Worm (Caenorhabditis elegans) whole organism, L1 larva: Measurements from ENCODE around the gene mai-2.

ENCODE experiments used
- efl-1 ChIP-seq, 4 experiments: fragments of 150-350 bp; optimal IDR thresholded peaks in 3 of 4; peaks in 1 of 4; 1 replicate in 1 of 4; 2 replicates in 3 of 4; lab custom pipeline; 2014; ENCODE audit warnings: missing biosample characterization in 2 of 4, missing genetic modification characterization in 2 of 4, missing genetic modification reagents in 2 of 4
- fkh-10 ChIP-seq: sonication (generic microtip); optimal IDR thresholded peaks from 2 replicates; lab custom pipeline; 2017; ENCODE audit warnings: missing biosample characterization, missing genetic modification reagents, missing genetic modification characterization
- irx-1 ChIP-seq: sonication (generic microtip); optimal IDR thresholded peaks from 2 replicates; lab custom pipeline; 2016; ENCODE audit warnings: missing genetic modification characterization, missing compliant biosample characterization
- lin-13 ChIP-seq: fragments of 150-350 bp; optimal IDR thresholded peaks from 2 replicates; lab custom pipeline; 2014; ENCODE audit warnings: missing biosample characterization, missing genetic modification reagents, missing genetic modification characterization
- mdl-1 ChIP-seq, 2 experiments: fragments of 150-350 bp; optimal IDR thresholded peaks; 2 replicates each; lab custom pipeline; 2014 to 2017; ENCODE audit warnings: missing biosample characterization in 2 of 2, missing genetic modification characterization in 2 of 2, inconsistent platforms in 1 of 2
- nhr-77 ChIP-seq: fragments of 150-350 bp; optimal IDR thresholded peaks from 2 replicates; lab custom pipeline; 2014; ENCODE audit warnings: missing biosample characterization, missing genetic modification characterization
- rnt-1 ChIP-seq: sonication (generic microtip); optimal IDR thresholded peaks from 2 replicates; lab custom pipeline; 2016; ENCODE audit warnings: mild to moderate bottlenecking, missing genetic modification characterization, moderate library complexity, missing compliant biosample characterization
- snu-23 ChIP-seq: sonication (generic microtip); optimal IDR thresholded peaks from 2 replicates; lab custom pipeline; 2016; ENCODE audit warnings: missing genetic modification characterization, missing compliant biosample characterization
- tbx-2 ChIP-seq: sonication (generic microtip); optimal IDR thresholded peaks from 2 replicates; lab custom pipeline; 2016; ENCODE audit warnings: missing genetic modification characterization, missing compliant biosample characterization
- unc-62 ChIP-seq: fragments of 150-350 bp; optimal IDR thresholded peaks from 2 replicates; lab custom pipeline; 2014; ENCODE audit warnings: missing biosample characterization, missing genetic modification reagents, missing genetic modification characterization
- unc-98 ChIP-seq: fragments of 200-800 bp; sonication (Bioruptor generic); IDR thresholded peaks from 2 replicates; pipeline ENCODE4 v1.3.6; 2022; ENCODE audit warnings: missing genetic modification characterization, missing compliant biosample characterization

ce11 chrIV:3354757-3355156 is 31.0 kb upstream of the mai-2 start, which contains the start of gene F42A6.1:
- TF ChIP-seq tbx-2 (tag; lab: Kevin White, UChicago) (no peak), lin-13 (GFP tag; lab: Kevin White, UChicago) (no peak), rnt-1 (tag; lab: Kevin White, UChicago) (no peak), mdl-1 (tag; optimal IDR thresholded peaks at IDR 0.05; lab: Kevin White, UChicago) (no peak), snu-23 (no peak), efl-1 (optimal IDR thresholded peaks at IDR 0.05; lab: Kevin White, UChicago) (no peak), efl-1 (GFP tag; optimal IDR thresholded peaks at IDR 0.05 in 1 of 2; lab: Kevin White, UChicago) (peak in 1 of 2 experiments; percentile 71), nhr-77 (tag; lab: Kevin White, UChicago) (no peak), unc-62 (GFP tag; lab: Kevin White, UChicago) (no peak), unc-98 (GFP tag; lab: Robert Waterston, UW) (no peak), fkh-10 (no peak), irx-1 (tag; lab: Kevin White, UChicago) (no peak)
